Fruit fly (Drosophila melanogaster): ENCODE data around the gene CG43348.
A peak's percentile ranks its signal among the peaks of the same experiment; 100 is the strongest.

Gene CG43348

dm6 chr2L:1185642-1186497 is 13.3 kb upstream of the CG43348 start, which contains the start of gene CG5001 (continued):
- TF ChIP-seq sim (GFP tag; IDR thresholded peaks at IDR 0.05) (peak; percentile 83), NK7.1 (GFP tag; optimal IDR thresholded peaks at IDR 0.05) (peak; percentile 9), oc (tag; optimal IDR thresholded peaks at IDR 0.05) (peak; percentile 82), Six4 (GFP tag; optimal IDR thresholded peaks at IDR 0.05) (peak; percentile 77), tup (GFP tag; optimal IDR thresholded peaks at IDR 0.05) (no peak), Rx (GFP tag; IDR thresholded peaks at IDR 0.05) (no peak), luna (GFP tag; optimal IDR thresholded peaks at IDR 0.05) (no peak), CG13775 (GFP tag; optimal IDR thresholded peaks at IDR 0.05) (peak; percentile 61), Dip2 (GFP tag; IDR thresholded peaks at IDR 0.05) (no peak), CG1647 (GFP tag; optimal IDR thresholded peaks at IDR 0.05) (peak; percentile 64), Hand (GFP tag; optimal IDR thresholded peaks at IDR 0.05) (peak; percentile 57), kni (GFP tag; optimal IDR thresholded peaks at IDR 0.05) (peak; percentile 54), ara (GFP tag; IDR thresholded peaks at IDR 0.05) (peak; percentile 76), Oaz (GFP tag; IDR thresholded peaks at IDR 0.05) (peak; percentile 68), CG17361 (GFP tag; IDR thresholded peaks at IDR 0.05) (peak; percentile 84), dmrt99B (tag; optimal IDR thresholded peaks at IDR 0.05) (no peak), CG7987 (GFP tag; optimal IDR thresholded peaks at IDR 0.05) (peak; percentile 54), CG32767 (GFP tag; IDR thresholded peaks at IDR 0.05) (peak; percentile 54), lilli (GFP tag; optimal IDR thresholded peaks at IDR 0.05) (peak; percentile 81), ftz-f1 (GFP tag; optimal IDR thresholded peaks at IDR 0.05) (peak; percentile 40), CG8765 (GFP tag; IDR thresholded peaks at IDR 0.05) (no peak), sr (GFP tag; IDR thresholded peaks at IDR 0.05) (peak; percentile 94), CTCF (GFP tag; optimal IDR thresholded peaks at IDR 0.05) (peak; percentile 65), H2.0 (GFP tag; IDR thresholded peaks at IDR 0.05) (peak; percentile 81), CG13424 (tag; optimal IDR thresholded peaks at IDR 0.05) (peak; percentile 90), CrebB (tag; optimal IDR thresholded peaks at IDR 0.05) (peak; percentile 69), Fer1 (GFP tag; optimal IDR thresholded peaks at IDR 0.05) (peak; percentile 87), dm (GFP tag; optimal IDR thresholded peaks at IDR 0.05) (peak; percentile 34), CG10274 (GFP tag; optimal IDR thresholded peaks at IDR 0.05) (peak; percentile 17), CG10267 (tag; optimal IDR thresholded peaks at IDR 0.05) (peak; percentile 81), CG11456 (GFP tag; IDR thresholded peaks at IDR 0.05) (peak; percentile 92), CG9932 (GFP tag; IDR thresholded peaks at IDR 0.05) (peak; percentile 88), CG17912 (GFP tag; optimal IDR thresholded peaks at IDR 0.05) (no peak), Sin3A (optimal IDR thresholded peaks at IDR 0.05) (no peak), CG4404 (GFP tag; IDR thresholded peaks at IDR 0.05) (peak; percentile 41; the same call in 1 of the 2 replicates), wek (GFP tag; optimal IDR thresholded peaks at IDR 0.05) (no peak), CG14860 (GFP tag; IDR thresholded peaks at IDR 0.05; ENCODE audit: partially characterized antibody) (peak; percentile 23; the same call in 1 of the 3 replicates), fu2 (GFP tag; optimal IDR thresholded peaks at IDR 0.05) (peak; percentile 33), NC2α (GFP tag; optimal IDR thresholded peaks at IDR 0.05) (no peak), Meics (GFP tag; optimal IDR thresholded peaks at IDR 0.05) (peak; percentile 84), CG12769 (tag; optimal IDR thresholded peaks at IDR 0.05) (peak; percentile 90), CG13287 (GFP tag; IDR thresholded peaks at IDR 0.05; ENCODE audit: partially characterized antibody) (peak; percentile 58), yki (optimal IDR thresholded peaks at IDR 0.05) (no peak), gro (GFP tag; optimal IDR thresholded peaks at IDR 0.05) (peak; percentile 67), CG18476 (GFP tag; optimal IDR thresholded peaks at IDR 0.05) (peak; percentile 67), tin (GFP tag; optimal IDR thresholded peaks at IDR 0.05) (peak; percentile 79), CG4282 (GFP tag; optimal IDR thresholded peaks at IDR 0.05) (no peak), CG3726 (GFP tag; IDR thresholded peaks at IDR 0.05) (peak; percentile 64; the same call in 2 of the 3 replicates), stwl (tag; optimal IDR thresholded peaks at IDR 0.05) (peak; percentile 23), CG12299 (tag; optimal IDR thresholded peaks at IDR 0.05) (peak; percentile 81), ems (GFP tag; optimal IDR thresholded peaks at IDR 0.05) (peak; percentile 75)

Data from whole organism, embryonic.